Fruit fly (Drosophila melanogaster): Measurements from ENCODE around the gene CG14006.

DNA sequence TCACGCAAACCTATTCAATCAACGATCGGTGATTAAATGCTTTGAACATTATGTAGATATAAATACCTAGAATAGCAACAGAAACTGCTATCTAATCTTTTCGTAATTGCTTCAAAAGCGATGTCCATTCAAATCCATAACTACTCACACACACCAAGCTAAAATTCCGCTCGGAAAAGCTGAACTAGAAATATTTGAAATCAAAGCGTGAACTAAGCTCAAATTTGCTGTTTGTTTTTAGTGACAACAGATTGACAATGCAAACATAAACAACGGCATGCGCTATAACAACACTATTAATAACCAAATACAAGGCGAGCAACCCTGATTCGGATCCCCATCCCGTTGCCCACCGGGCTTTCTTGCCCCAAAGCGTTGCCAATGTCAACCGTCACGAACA, 22.5 kb downstream of the CG14006 start, which contains the start of gene CG7236:
- TF ChIP-seq CG8478 (optimal IDR thresholded peaks at IDR 0.05) (no peak), CTCF (optimal IDR thresholded peaks at IDR 0.05) (no peak)

Measured in S2 (cell line).